Worm (Caenorhabditis elegans): ENCODE data around the gene H10E21.1.

The H10E21.1 gene

ce11 chrIII:39516-39915, 23.9 kb downstream of the H10E21.1 start:
- TF ChIP-seq tlf-1 (GFP tag; optimal IDR thresholded peaks at IDR 0.05) = no peak
- TF ChIP-seq zfh-2 (GFP tag; conservative IDR thresholded peaks at IDR 0.05) = peak; percentile 36; the same call in 1 of the 2 replicates
- no peak for TF ChIP-seq C17E4.6 (GFP tag; IDR thresholded peaks at IDR 0.05)
- TF ChIP-seq snpc-4 (GFP tag; optimal IDR thresholded peaks at IDR 0.05) = no peak
- no peak for TF ChIP-seq snpc-4 (tag; optimal IDR thresholded peaks at IDR 0.05)
- no peak for TF ChIP-seq dpff-1 (tag; optimal IDR thresholded peaks at IDR 0.05)

- no peak for TF ChIP-seq snpc-1.3 (tag; optimal IDR thresholded peaks at IDR 0.05; ENCODE audit: insufficient read depth)
These were observed 25.1 kb downstream of the H10E21.1 start, which contains the start of gene col-88 for ce11 chrIII:40580-41113. col-88 (plus strand) TSS chrIII:41063.

ce11 chrIII:41484-41883, 25.9 kb downstream of the H10E21.1 start:
- TF ChIP-seq cebp-2 (GFP tag; IDR thresholded peaks at IDR 0.05) (0 out of 2 replicates have a peak, but pooled peaks have one; percentile 30), attf-6 (GFP tag; IDR thresholded peaks at IDR 0.05) (no peak), mel-28 (tag; optimal IDR thresholded peaks at IDR 0.05; ENCODE audit: borderline replicate concordance) (no peak), him-1 (tag; optimal IDR thresholded peaks at IDR 0.05) (no peak), ZK185.1 (tag; optimal IDR thresholded peaks at IDR 0.05; ENCODE audit: poor library complexity, severe bottlenecking) (no peak), Y79H2A.3 (GFP tag; conservative IDR thresholded peaks at IDR 0.05) (no peak), K11D2.4 (GFP tag; IDR thresholded peaks at IDR 0.05) (no peak), D2030.7 (GFP tag; IDR thresholded peaks at IDR 0.05) (no peak), egl-44 (GFP tag; IDR thresholded peaks at IDR 0.05) (0 out of 2 replicates have a peak, but pooled peaks have one; percentile 11), zfh-2 (GFP tag; conservative IDR thresholded peaks at IDR 0.05) (peak; percentile 87), hlh-26 (GFP tag; conservative IDR thresholded peaks at IDR 0.05) (no peak), egrh-3 (GFP tag; IDR thresholded peaks at IDR 0.05) (peak; percentile 93)

ce11 chrIII:42725-43124, 27.2 kb downstream of the H10E21.1 start:
- no peak for TF ChIP-seq hmg-20 (GFP tag; IDR thresholded peaks at IDR 0.05)
- no peak for TF ChIP-seq snpc-1.1 (tag; optimal IDR thresholded peaks at IDR 0.05; ENCODE audit: insufficient read depth)
- TF ChIP-seq rcor-1 (GFP tag; IDR thresholded peaks at IDR 0.05) = no peak
- TF ChIP-seq Y67H2A.10 (GFP tag; conservative IDR thresholded peaks at IDR 0.05) = no peak
- 0 out of 2 replicates have a peak, but pooled peaks have one; percentile 89 for TF ChIP-seq F37B4.10 (GFP tag; IDR thresholded peaks at IDR 0.05)
- no peak for TF ChIP-seq attf-6 (GFP tag; IDR thresholded peaks at IDR 0.05)
- TF ChIP-seq egrh-3 (GFP tag; IDR thresholded peaks at IDR 0.05) = peak; percentile 90; the same call in 1 of the 2 replicates
- no peak for TF ChIP-seq mxl-1 (tag; optimal IDR thresholded peaks at IDR 0.05)
- no peak for TF ChIP-seq Y53G8AR.9 (GFP tag; conservative IDR thresholded peaks at IDR 0.05)
- no peak for TF ChIP-seq egl-44 (GFP tag; IDR thresholded peaks at IDR 0.05)
- TF ChIP-seq sea-2 (GFP tag; IDR thresholded peaks at IDR 0.05) = no peak
- TF ChIP-seq zfh-2 (GFP tag; conservative IDR thresholded peaks at IDR 0.05) = peak; percentile 91

- no peak for TF ChIP-seq sea-2 (GFP tag; IDR thresholded peaks at IDR 0.05)
- TF ChIP-seq snpc-3.4 (tag; optimal IDR thresholded peaks at IDR 0.05) = no peak
- no peak for TF ChIP-seq hmg-1.2 (GFP tag; IDR thresholded peaks at IDR 0.05)
- no peak for TF ChIP-seq F52B5.7 (tag; optimal IDR thresholded peaks at IDR 0.05)
- no peak for TF ChIP-seq pbrm-1 (GFP tag; IDR thresholded peaks at IDR 0.05)
- TF ChIP-seq fkh-3 (tag; optimal IDR thresholded peaks at IDR 0.05) = no peak
- no peak for TF ChIP-seq B0336.3 (GFP tag; IDR thresholded peaks at IDR 0.05)
- TF ChIP-seq mcd-1 (GFP tag; IDR thresholded peaks at IDR 0.05) = 0 out of 2 replicates have a peak, but pooled peaks have one; percentile 16
- TF ChIP-seq chd-7 (tag; optimal IDR thresholded peaks at IDR 0.05) = no peak
- TF ChIP-seq ceh-27 (GFP tag; optimal IDR thresholded peaks at IDR 0.05) = no peak
- TF ChIP-seq F10E7.11 (tag; optimal IDR thresholded peaks at IDR 0.05) = no peak
- TF ChIP-seq mes-4 (tag; optimal IDR thresholded peaks at IDR 0.05) = no peak
- TF ChIP-seq nhr-90 (tag; optimal IDR thresholded peaks at IDR 0.05) = no peak
- TF ChIP-seq F37B4.10 (GFP tag; IDR thresholded peaks at IDR 0.05) = 0 out of 2 replicates have a peak, but pooled peaks have one; percentile 12
- peak; percentile 89 for TF ChIP-seq egrh-3 (GFP tag; IDR thresholded peaks at IDR 0.05)
- no peak for TF ChIP-seq F55B11.4 (tag; optimal IDR thresholded peaks at IDR 0.05; ENCODE audit: borderline replicate concordance, insufficient read depth)
- TF ChIP-seq lir-1 (GFP tag; conservative IDR thresholded peaks at IDR 0.05) = no peak
- 0 out of 2 replicates have a peak, but pooled peaks have one; percentile 20 for TF ChIP-seq D2030.7 (GFP tag; IDR thresholded peaks at IDR 0.05)
- TF ChIP-seq ztf-25 (GFP tag; IDR thresholded peaks at IDR 0.05) = 0 out of 2 replicates have a peak, but pooled peaks have one; percentile 64
These were observed 32.8 kb downstream of the H10E21.1 start for ce11 chrIII:48329-48728.
